Fruit fly (Drosophila melanogaster): ENCODE measurements around the gene CG7857.

The CG7857 gene

DNA sequence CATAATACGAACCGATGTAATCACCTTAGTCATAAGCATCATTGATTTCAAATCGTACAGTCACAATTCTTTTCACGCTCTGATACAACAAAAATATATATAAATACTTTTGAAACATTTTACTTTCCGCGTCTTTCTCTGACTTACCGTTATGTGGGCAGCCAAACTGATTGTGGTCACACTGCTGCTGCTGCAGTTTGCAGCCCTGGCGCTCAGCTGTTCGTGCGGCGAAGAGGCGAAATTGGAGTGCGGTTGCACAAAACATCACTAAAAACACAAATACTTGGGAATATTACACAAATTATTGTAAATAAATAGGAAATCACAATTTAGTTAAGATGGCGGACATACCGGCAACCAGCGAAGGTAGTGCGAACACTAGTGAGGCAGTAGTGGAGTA is 4.7 kb upstream of the CG7857 start, which contains the start of the genes gdl and gdl-ORF39 (continued):
- TF ChIP-seq tx (GFP tag; optimal IDR thresholded peaks at IDR 0.05) (no peak), CG17802 (tag; optimal IDR thresholded peaks at IDR 0.05) (no peak), ems (GFP tag; optimal IDR thresholded peaks at IDR 0.05) (no peak), ase (GFP tag; IDR thresholded peaks at IDR 0.05) (no peak), CG18476 (GFP tag; optimal IDR thresholded peaks at IDR 0.05) (no peak), CG2120 (GFP tag; optimal IDR thresholded peaks at IDR 0.05) (no peak), CG9797 (GFP tag; optimal IDR thresholded peaks at IDR 0.05) (peak; percentile 44), tgo (GFP tag; IDR thresholded peaks at IDR 0.05) (no peak), CG14710 (tag; optimal IDR thresholded peaks at IDR 0.05) (peak; percentile 100), tio (GFP tag; optimal IDR thresholded peaks at IDR 0.05) (no peak), CG6813 (GFP tag; optimal IDR thresholded peaks at IDR 0.05) (no peak), CG17186 (GFP tag; optimal IDR thresholded peaks at IDR 0.05) (peak; percentile 22), CG8944 (GFP tag; optimal IDR thresholded peaks at IDR 0.05) (no peak), CG17359 (tag; optimal IDR thresholded peaks at IDR 0.05) (no peak), PHDP (tag; optimal IDR thresholded peaks at IDR 0.05) (no peak), cato (GFP tag; optimal IDR thresholded peaks at IDR 0.05; ENCODE audit: borderline replicate concordance) (no peak), Myb (GFP tag; optimal IDR thresholded peaks at IDR 0.05) (no peak), HLH4C (GFP tag; IDR thresholded peaks at IDR 0.05; ENCODE audit: partially characterized antibody) (no peak), sna (GFP tag; IDR thresholded peaks at IDR 0.05; ENCODE audit: partially characterized antibody) (no peak), CG16863 (GFP tag; optimal IDR thresholded peaks at IDR 0.05) (no peak), stc (GFP tag; IDR thresholded peaks at IDR 0.05) (no peak), row (GFP tag; IDR thresholded peaks at IDR 0.05) (no peak; the same call in 2 of the 3 replicates), sd (tag; optimal IDR thresholded peaks at IDR 0.05) (no peak), org-1 (GFP tag; optimal IDR thresholded peaks at IDR 0.05) (no peak), Dll (GFP tag; IDR thresholded peaks at IDR 0.05; ENCODE audit: partially characterized antibody) (0 out of 4 replicates have a peak, but pooled peaks have one; percentile 31), sisA (GFP tag; IDR thresholded peaks at IDR 0.05) (no peak), CG9215 (GFP tag; IDR thresholded peaks at IDR 0.05) (no peak), HLHmδ (GFP tag; optimal IDR thresholded peaks at IDR 0.05) (peak; percentile 21), CG1792 (GFP tag; optimal IDR thresholded peaks at IDR 0.05) (no peak), cwo (GFP tag; optimal IDR thresholded peaks at IDR 0.05) (no peak), Ptx1 (GFP tag; IDR thresholded peaks at IDR 0.05) (no peak), CG15514 (GFP tag; optimal IDR thresholded peaks at IDR 0.05) (peak; percentile 65), Poxn (GFP tag; IDR thresholded peaks at IDR 0.05) (no peak), gt (GFP tag; IDR thresholded peaks at IDR 0.05) (no peak), CG14667 (GFP tag; IDR thresholded peaks at IDR 0.05) (no peak), Rx (GFP tag; IDR thresholded peaks at IDR 0.05) (no peak), gro (GFP tag; optimal IDR thresholded peaks at IDR 0.05) (no peak), E2f2 (GFP tag; IDR thresholded peaks at IDR 0.05) (peak; percentile 98), Ssrp (tag; optimal IDR thresholded peaks at IDR 0.05) (no peak), usp (GFP tag; optimal IDR thresholded peaks at IDR 0.05) (no peak), CG4424 (GFP tag; optimal IDR thresholded peaks at IDR 0.05) (no peak), vfl (GFP tag; optimal IDR thresholded peaks at IDR 0.05) (no peak), cas (GFP tag; IDR thresholded peaks at IDR 0.05) (no peak), ATbp (GFP tag; optimal IDR thresholded peaks at IDR 0.05) (no peak), onecut (GFP tag; IDR thresholded peaks at IDR 0.05) (no peak), hkb (optimal IDR thresholded peaks at IDR 0.05) (no peak), hkb (GFP tag; IDR thresholded peaks at IDR 0.05) (no peak), CG2678 (tag; optimal IDR thresholded peaks at IDR 0.05) (no peak), CG7928 (GFP tag; optimal IDR thresholded peaks at IDR 0.05) (peak; percentile 94), az2 (GFP tag; optimal IDR thresholded peaks at IDR 0.05) (no peak), CG6175 (GFP tag; IDR thresholded peaks at IDR 0.05) (no peak), chm (GFP tag; IDR thresholded peaks at IDR 0.05) (no peak; the same call in 1 of the 2 replicates)
